Fruit fly (Drosophila melanogaster): ENCODE data around the gene CG7600.

Gene CG7600

dm6 chr3L:11197291-11198021 lies 13.1 kb upstream of the CG7600 start, which contains the start of gene GlcAT-P (continued):
- TF ChIP-seq CG13287 (GFP tag; IDR thresholded peaks at IDR 0.05; ENCODE audit: partially characterized antibody) (no peak), p53 (GFP tag; optimal IDR thresholded peaks at IDR 0.05) (no peak), CG7357 (GFP tag; IDR thresholded peaks at IDR 0.05) (no peak), CG1529 (GFP tag; optimal IDR thresholded peaks at IDR 0.05) (no peak), Sox100B (GFP tag; optimal IDR thresholded peaks at IDR 0.05) (peak; percentile 78), CG14710 (tag; optimal IDR thresholded peaks at IDR 0.05) (peak; percentile 75), odd (GFP tag; optimal IDR thresholded peaks at IDR 0.05) (peak; percentile 55), lbe (GFP tag; optimal IDR thresholded peaks at IDR 0.05) (no peak), CG1603 (tag; optimal IDR thresholded peaks at IDR 0.05) (no peak), Ets65A (GFP tag) (no peak), NFAT (GFP tag; IDR thresholded peaks at IDR 0.05) (no peak), HmgZ (tag; optimal IDR thresholded peaks at IDR 0.05) (peak; percentile 22), slp2 (GFP tag; optimal IDR thresholded peaks at IDR 0.05) (no peak), CG8478 (optimal IDR thresholded peaks at IDR 0.05) (no peak), B-H2 (GFP tag; optimal IDR thresholded peaks at IDR 0.05) (peak; percentile 46), so (GFP tag; IDR thresholded peaks at IDR 0.05) (0 out of 3 replicates have a peak, but pooled peaks have one; percentile 41), hkb (optimal IDR thresholded peaks at IDR 0.05) (no peak), hkb (GFP tag; IDR thresholded peaks at IDR 0.05) (peak; percentile 42; the same call in 1 of the 2 replicates), NfI (GFP tag; optimal IDR thresholded peaks at IDR 0.05) (peak; percentile 47), CG8281 (tag; optimal IDR thresholded peaks at IDR 0.05) (peak; percentile 7), CG7556 (GFP tag; optimal IDR thresholded peaks at IDR 0.05) (peak; percentile 91), gce (GFP tag; IDR thresholded peaks at IDR 0.05) (no peak), CG17829 (tag; optimal IDR thresholded peaks at IDR 0.05) (peak; percentile 65), CG5180 (GFP tag; optimal IDR thresholded peaks at IDR 0.05) (peak; percentile 99), schlank (tag; optimal IDR thresholded peaks at IDR 0.05) (no peak), CG3281 (GFP tag; optimal IDR thresholded peaks at IDR 0.05) (peak; percentile 76), twi (tag; optimal IDR thresholded peaks at IDR 0.05) (peak; percentile 48), CG15601 (tag; optimal IDR thresholded peaks at IDR 0.05) (peak; percentile 63), org-1 (GFP tag; optimal IDR thresholded peaks at IDR 0.05) (peak; percentile 37), CG7745 (tag; optimal IDR thresholded peaks at IDR 0.05) (no peak), CG34422 (GFP tag; IDR thresholded peaks at IDR 0.05) (peak; percentile 52; the same call in 2 of the 3 replicates), sr (GFP tag; IDR thresholded peaks at IDR 0.05) (no peak), oc (tag; optimal IDR thresholded peaks at IDR 0.05) (no peak), Oli (tag; optimal IDR thresholded peaks at IDR 0.05) (peak; percentile 63), CG43689 (GFP tag; IDR thresholded peaks at IDR 0.05) (peak; percentile 9; the same call in 1 of the 2 replicates), CG11504 (tag; optimal IDR thresholded peaks at IDR 0.05) (peak; percentile 82), her (GFP tag; optimal IDR thresholded peaks at IDR 0.05) (no peak), CG2129 (GFP tag; IDR thresholded peaks at IDR 0.05; ENCODE audit: partially characterized antibody) (no peak), sob (GFP tag; IDR thresholded peaks at IDR 0.05) (peak; percentile 76), Hmx (GFP tag; optimal IDR thresholded peaks at IDR 0.05) (no peak), CG16779 (GFP tag; IDR thresholded peaks at IDR 0.05) (no peak), ato (GFP tag; IDR thresholded peaks at IDR 0.05; ENCODE audit: partially characterized antibody) (no peak), lilli (GFP tag; optimal IDR thresholded peaks at IDR 0.05) (peak; percentile 27), CG14860 (GFP tag; IDR thresholded peaks at IDR 0.05; ENCODE audit: partially characterized antibody) (no peak), bcd (GFP tag; optimal IDR thresholded peaks at IDR 0.05) (peak; percentile 62), caup (GFP tag; optimal IDR thresholded peaks at IDR 0.05; ENCODE audit: severe bottlenecking) (peak; percentile 63), da (GFP tag; optimal IDR thresholded peaks at IDR 0.05) (no peak), rib (GFP tag; IDR thresholded peaks at IDR 0.05) (no peak), CG1647 (GFP tag; optimal IDR thresholded peaks at IDR 0.05) (no peak), unpg (GFP tag; optimal IDR thresholded peaks at IDR 0.05) (peak; percentile 85)
